Worm (Caenorhabditis elegans) whole organism, L3 larva: ENCODE data around the gene str-38.

Experiments used
- R02D3.7 ChIP-seq: fragments of 150-350 bp; optimal IDR thresholded peaks from 2 replicates; lab custom pipeline; 2014; ENCODE audit warnings: missing biosample characterization, missing genetic modification characterization
- ZK546.5 ChIP-seq: sonication (generic microtip); optimal IDR thresholded peaks from 2 replicates; lab custom pipeline; 2017; ENCODE audit warnings: missing biosample characterization, missing genetic modification characterization
- aly-2 ChIP-seq: fragments of 150-350 bp; optimal IDR thresholded peaks from 2 replicates; lab custom pipeline; 2014; ENCODE audit warnings: missing biosample characterization, missing genetic modification characterization
- ama-1 ChIP-seq: fragments of 150-350 bp; optimal IDR thresholded peaks from 2 replicates; lab custom pipeline; 2018
- ceh-28 ChIP-seq: fragments of 150-350 bp; optimal IDR thresholded peaks from 2 replicates; lab custom pipeline; 2014; ENCODE audit warnings: missing biosample characterization, missing genetic modification reagents, missing genetic modification characterization
- ceh-82 ChIP-seq: fragments of 150-350 bp; optimal IDR thresholded peaks from 2 replicates; lab custom pipeline; 2014; ENCODE audit warnings: missing biosample characterization, missing genetic modification characterization
- daf-12 ChIP-seq: fragments of 150-350 bp; optimal IDR thresholded peaks from 2 replicates; lab custom pipeline; 2014; ENCODE audit warnings: missing biosample characterization, missing genetic modification reagents, missing genetic modification characterization
- egl-27 ChIP-seq: sonication (generic microtip); optimal IDR thresholded peaks from 4 replicates; lab custom pipeline; 2017; ENCODE audit warnings: missing biosample characterization, missing genetic modification reagents, missing genetic modification characterization
- egl-5 ChIP-seq: fragments of 150-350 bp; optimal IDR thresholded peaks from 2 replicates; lab custom pipeline; 2017; ENCODE audit warnings: missing biosample characterization, missing genetic modification reagents, missing genetic modification characterization, inconsistent platforms
- elt-1 ChIP-seq: fragments of 150-350 bp; optimal IDR thresholded peaks from 2 replicates; lab custom pipeline; 2014; ENCODE audit warnings: missing biosample characterization, missing genetic modification characterization
- elt-2 ChIP-seq: sonication (generic microtip); optimal IDR thresholded peaks from 2 replicates; lab custom pipeline; 2016; ENCODE audit warnings: missing genetic modification reagents, mild to moderate bottlenecking, missing genetic modification characterization, missing compliant biosample characterization
- elt-3 ChIP-seq, 3 experiments: fragments of 150-350 bp in 1 of 3; sonication (generic microtip) in 2 of 3; optimal IDR thresholded peaks; 2 replicates in 2 of 3; 4 replicates in 1 of 3; lab custom pipeline; 2014 to 2017; ENCODE audit warnings: missing biosample characterization in 3 of 3, missing genetic modification characterization in 3 of 3
- eor-1 ChIP-seq, 2 experiments: fragments of 150-350 bp; optimal IDR thresholded peaks; 2 replicates each; lab custom pipeline; 2014 to 2018; ENCODE audit warnings: missing biosample characterization in 2 of 2, missing genetic modification characterization in 2 of 2
- fkh-10 ChIP-seq: sonication (generic microtip); optimal IDR thresholded peaks from 2 replicates; lab custom pipeline; 2017; ENCODE audit warnings: missing biosample characterization, missing genetic modification reagents, missing genetic modification characterization
- fos-1 ChIP-seq: fragments of 150-350 bp; optimal IDR thresholded peaks from 2 replicates; lab custom pipeline; 2014; ENCODE audit warnings: missing biosample characterization, missing genetic modification characterization
- jun-1 ChIP-seq: fragments of 150-350 bp; optimal IDR thresholded peaks from 2 replicates; lab custom pipeline; 2014; ENCODE audit warnings: missing biosample characterization, missing genetic modification reagents, missing genetic modification characterization
- lin-15B ChIP-seq: fragments of 150-350 bp; optimal IDR thresholded peaks from 2 replicates; lab custom pipeline; 2014; ENCODE audit warnings: missing biosample characterization, missing genetic modification characterization
- lin-39 ChIP-seq: fragments of 150-350 bp; optimal IDR thresholded peaks from 2 replicates; lab custom pipeline; 2018; ENCODE audit warnings: missing biosample characterization, missing genetic modification reagents, missing genetic modification characterization
- lsy-12 ChIP-seq: sonication (generic microtip); optimal IDR thresholded peaks from 2 replicates; lab custom pipeline; 2016; ENCODE audit warnings: mild to moderate bottlenecking, missing genetic modification characterization, missing compliant biosample characterization
- nhr-12 ChIP-seq: fragments of 150-350 bp; optimal IDR thresholded peaks from 2 replicates; lab custom pipeline; 2014; ENCODE audit warnings: missing biosample characterization, missing genetic modification characterization
- nhr-237 ChIP-seq: fragments of 150-350 bp; optimal IDR thresholded peaks from 2 replicates; lab custom pipeline; 2014; ENCODE audit warnings: missing biosample characterization, missing genetic modification characterization
- nhr-25 ChIP-seq: sonication (generic microtip); optimal IDR thresholded peaks from 2 replicates; lab custom pipeline; 2017; ENCODE audit warnings: missing biosample characterization, missing genetic modification characterization
- nhr-28 ChIP-seq: fragments of 150-350 bp; optimal IDR thresholded peaks from 2 replicates; lab custom pipeline; 2014; ENCODE audit warnings: missing biosample characterization, missing genetic modification characterization
- nhr-67 ChIP-seq: fragments of 150-350 bp; optimal IDR thresholded peaks from 2 replicates; lab custom pipeline; 2014; ENCODE audit warnings: missing biosample characterization, missing genetic modification characterization
- nhr-76 ChIP-seq: fragments of 150-350 bp; sonication (generic microtip); optimal IDR thresholded peaks from 5 replicates; lab custom pipeline; 2014; ENCODE audit warnings: missing biosample characterization, missing genetic modification characterization
- nhr-77 ChIP-seq: fragments of 150-350 bp; optimal IDR thresholded peaks from 2 replicates; lab custom pipeline; 2014; ENCODE audit warnings: missing biosample characterization, missing genetic modification characterization
- pha-4 ChIP-seq: fragments of 150-350 bp; optimal IDR thresholded peaks from 2 replicates; lab custom pipeline; 2014; ENCODE audit warnings: missing biosample characterization, missing genetic modification reagents, missing genetic modification characterization
- pqm-1 ChIP-seq: fragments of 150-350 bp; optimal IDR thresholded peaks from 2 replicates; lab custom pipeline; 2017; ENCODE audit warnings: missing biosample characterization, missing genetic modification characterization, inconsistent platforms
- sea-2 ChIP-seq: fragments of 150-350 bp; sonication (generic microtip); optimal IDR thresholded peaks from 4 replicates; lab custom pipeline; 2014; ENCODE audit warnings: missing biosample characterization, missing genetic modification reagents, missing genetic modification characterization
- skn-1 ChIP-seq: fragments of 150-350 bp; optimal IDR thresholded peaks from 2 replicates; lab custom pipeline; 2014; ENCODE audit warnings: missing biosample characterization, missing genetic modification characterization
- snpc-4 ChIP-seq: fragments of 150-350 bp; optimal IDR thresholded peaks from 2 replicates; lab custom pipeline; 2014; ENCODE audit warnings: missing biosample characterization, missing genetic modification characterization
- tbx-2 ChIP-seq: sonication (generic microtip); optimal IDR thresholded peaks from 2 replicates; lab custom pipeline; 2016; ENCODE audit warnings: mild to moderate bottlenecking, missing genetic modification characterization, missing compliant biosample characterization
- unc-39 ChIP-seq: sonication (generic microtip); optimal IDR thresholded peaks from 4 replicates; lab custom pipeline; 2017; ENCODE audit warnings: missing biosample characterization, missing genetic modification characterization
- ztf-11 ChIP-seq: fragments of 150-350 bp; optimal IDR thresholded peaks from 2 replicates; lab custom pipeline; 2014; ENCODE audit warnings: missing biosample characterization, missing genetic modification characterization
- ztf-4 ChIP-seq: fragments of 150-350 bp; optimal IDR thresholded peaks from 2 replicates; lab custom pipeline; 2014; ENCODE audit warnings: missing biosample characterization, missing genetic modification characterization

Gene str-38

DNA sequence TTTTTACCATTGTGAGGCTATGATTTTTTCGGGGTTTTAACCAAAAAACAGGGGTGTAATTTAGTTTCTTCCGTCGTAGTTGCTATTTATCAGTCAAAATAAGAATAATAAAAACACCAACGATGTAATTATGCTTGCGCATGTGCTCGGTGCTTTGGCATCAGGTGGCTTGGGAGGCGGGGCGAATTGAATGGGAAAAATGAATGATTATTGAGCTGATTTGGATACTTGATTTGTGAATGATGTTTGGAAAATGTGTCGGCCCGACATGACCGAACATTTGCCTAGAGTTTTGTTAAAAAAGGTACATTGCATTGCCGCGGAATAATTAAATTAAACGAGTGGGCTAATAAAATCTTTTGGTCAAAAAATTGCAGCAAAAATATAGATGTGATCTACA lies at the start of gene str-38:
TSS of gene str-38 (minus strand) at position 101 of the 400 bp plus-strand sequence.
- TF ChIP-seq daf-12 (tag; lab: Kevin White, UChicago): no peak
- TF ChIP-seq egl-27 (tag; lab: Kevin White, UChicago): no peak
- TF ChIP-seq aly-2: no peak
- TF ChIP-seq pqm-1 (tag; lab: Kevin White, UChicago): no peak
- TF ChIP-seq nhr-76: no peak
- no peak for TF ChIP-seq unc-39 (tag; lab: Kevin White, UChicago)
- TF ChIP-seq, all 47 proteins: peak for 0

DNA sequence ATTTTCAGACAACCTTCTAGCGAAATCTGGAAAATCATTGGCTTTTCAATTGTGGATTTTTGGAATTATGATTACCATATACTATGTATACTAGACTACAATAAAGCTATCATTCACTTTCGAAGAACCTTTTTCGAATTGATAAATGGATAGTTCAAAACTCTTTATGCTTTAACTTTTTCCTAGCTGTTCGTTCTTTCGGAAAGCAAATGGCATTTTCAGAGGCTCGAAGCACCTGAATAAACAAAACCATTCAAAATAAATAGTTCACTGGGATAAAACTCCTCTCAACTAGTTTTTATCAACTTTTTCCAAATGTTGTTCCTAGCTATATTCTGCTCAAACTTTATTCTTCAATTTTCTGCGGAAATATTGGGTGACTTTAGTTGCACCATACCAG lies 49.0 kb upstream of the str-38 start, which contains the start of gene T26E4.2:
TSS of gene T26E4.2 (plus strand) at position 301 of the 400 bp plus-strand sequence.
- no peak for TF ChIP-seq fkh-10 (GFP tag; lab: Kevin White, UChicago)
- TF ChIP-seq aly-2: no peak
- TF ChIP-seq nhr-67: no peak
- TF ChIP-seq nhr-237 (tag; lab: Kevin White, UChicago): no peak
- TF ChIP-seq lsy-12 (tag; lab: Kevin White, UChicago): no peak
- no peak for TF ChIP-seq nhr-12
- TF ChIP-seq nhr-77: no peak
- TF ChIP-seq tbx-2 (tag; lab: Kevin White, UChicago): no peak
- no peak for TF ChIP-seq ZK546.5 (tag; lab: Kevin White, UChicago)
- no peak for TF ChIP-seq sea-2
- no peak for TF ChIP-seq pha-4 (tag; lab: Kevin White, UChicago)
- TF ChIP-seq jun-1 (tag; lab: Kevin White, UChicago): no peak
- TF ChIP-seq R02D3.7: no peak
- TF ChIP-seq ceh-82 (tag; lab: Kevin White, UChicago): no peak
- TF ChIP-seq elt-2: no peak

DNA sequence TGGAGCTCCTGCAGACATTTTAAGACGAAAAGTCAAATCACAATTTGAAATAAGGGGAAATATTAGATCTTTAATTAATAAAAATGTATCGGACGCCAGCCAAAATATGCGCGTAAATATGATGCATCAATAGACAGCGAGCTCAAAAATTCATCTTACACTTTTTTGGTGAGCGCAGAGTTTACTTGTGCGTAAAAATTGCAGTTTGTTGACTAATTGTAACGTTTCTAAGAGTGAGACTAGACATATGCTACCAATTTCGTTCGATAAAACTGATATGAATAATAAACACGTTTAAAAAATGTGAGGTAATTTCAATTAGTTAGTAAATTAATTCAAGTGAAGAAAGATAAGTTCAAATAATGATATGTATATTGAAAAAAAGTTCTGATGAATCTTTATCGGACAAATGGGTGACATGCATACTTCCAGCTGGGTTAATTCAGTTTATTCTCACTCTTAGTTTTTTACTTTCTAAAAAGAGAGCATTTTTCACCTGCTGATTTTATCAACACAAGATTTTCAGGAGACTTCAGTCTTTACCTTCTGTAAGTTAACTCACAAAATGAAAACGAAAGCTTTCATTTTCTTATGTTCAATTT lies 47.1 kb upstream of the str-38 start, which contains the start of the genes nhr-285 and irld-52:
TSS of gene nhr-285 (minus strand) at position 101 of the 602 bp plus-strand sequence.
TSS of gene irld-52 (plus strand) at position 552 of the 602 bp plus-strand sequence.
- no peak for TF ChIP-seq sea-2
- TF ChIP-seq fos-1 (tag; lab: Kevin White, UChicago): no peak
- no peak for TF ChIP-seq pqm-1 (tag; lab: Kevin White, UChicago)
- no peak for TF ChIP-seq lin-15B
- no peak for TF ChIP-seq elt-1 (tag; lab: Kevin White, UChicago)
- TF ChIP-seq nhr-25: no peak
- no peak for TF ChIP-seq nhr-67
- TF ChIP-seq elt-3 (tag; optimal IDR thresholded peaks at IDR 0.05; lab: Kevin White, UChicago): no peak
- no peak for TF ChIP-seq nhr-76
- TF ChIP-seq tbx-2 (tag; lab: Kevin White, UChicago): no peak
- no peak for TF ChIP-seq ama-1 (lab: Kevin White, UChicago)
- TF ChIP-seq snpc-4 (tag; lab: Kevin White, UChicago): no peak
- no peak for TF ChIP-seq egl-5 (tag; lab: Kevin White, UChicago)
- TF ChIP-seq egl-27 (tag; lab: Kevin White, UChicago): no peak

DNA sequence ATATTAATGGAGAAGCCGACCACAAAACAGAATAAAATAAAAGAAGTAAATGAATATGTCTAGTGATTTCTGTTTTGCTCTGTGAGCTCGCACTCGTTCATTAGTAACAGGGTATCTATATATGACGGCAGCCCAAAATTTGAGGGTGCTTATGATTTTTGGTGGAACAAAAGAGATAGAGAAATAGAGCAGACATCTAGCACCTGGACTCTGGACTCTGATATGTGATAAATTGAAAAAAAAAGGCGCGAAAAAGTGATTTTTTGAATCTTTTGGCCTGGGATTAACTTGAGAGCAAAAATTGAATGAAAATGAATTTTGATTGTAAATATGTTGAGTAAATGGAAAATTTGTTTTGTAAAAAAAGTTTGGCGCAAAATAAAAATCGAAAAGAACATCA lies 44.5 kb upstream of the str-38 start, which contains the start of gene nhr-283:
TSS of gene nhr-283 (minus strand) at position 101 of the 400 bp plus-strand sequence.
- TF ChIP-seq ama-1 (lab: Kevin White, UChicago) (no peak), unc-39 (tag; lab: Kevin White, UChicago) (no peak), ceh-82 (tag; lab: Kevin White, UChicago) (no peak), elt-3 (tag; optimal IDR thresholded peaks at IDR 0.05; lab: Kevin White, UChicago) (no peak), pqm-1 (tag; lab: Kevin White, UChicago) (no peak), pha-4 (tag; lab: Kevin White, UChicago) (no peak), eor-1 (tag; optimal IDR thresholded peaks at IDR 0.05; lab: Kevin White, UChicago) (no peak), nhr-25 (no peak)

DNA sequence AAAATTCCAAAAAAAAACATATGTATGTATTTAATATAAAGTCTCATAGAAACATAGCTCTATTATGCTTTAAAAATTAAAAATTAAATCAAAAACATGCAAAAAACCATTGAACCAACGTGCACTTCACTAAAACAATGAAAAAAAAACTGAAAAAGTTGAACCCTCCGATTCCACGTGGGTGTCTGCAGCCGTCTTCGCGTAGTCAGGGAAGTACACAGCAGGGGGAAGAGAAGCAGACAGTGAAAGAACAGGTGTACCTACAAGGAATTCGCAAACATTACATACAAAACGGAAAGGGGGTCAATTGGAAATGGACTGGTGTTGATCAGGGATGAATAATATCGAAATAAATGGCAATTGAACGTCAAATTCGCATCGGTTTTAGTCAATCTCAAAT lies 41.8 kb upstream of the str-38 start:
- no peak for TF ChIP-seq eor-1 (tag; optimal IDR thresholded peaks at IDR 0.05; lab: Kevin White, UChicago)

DNA sequence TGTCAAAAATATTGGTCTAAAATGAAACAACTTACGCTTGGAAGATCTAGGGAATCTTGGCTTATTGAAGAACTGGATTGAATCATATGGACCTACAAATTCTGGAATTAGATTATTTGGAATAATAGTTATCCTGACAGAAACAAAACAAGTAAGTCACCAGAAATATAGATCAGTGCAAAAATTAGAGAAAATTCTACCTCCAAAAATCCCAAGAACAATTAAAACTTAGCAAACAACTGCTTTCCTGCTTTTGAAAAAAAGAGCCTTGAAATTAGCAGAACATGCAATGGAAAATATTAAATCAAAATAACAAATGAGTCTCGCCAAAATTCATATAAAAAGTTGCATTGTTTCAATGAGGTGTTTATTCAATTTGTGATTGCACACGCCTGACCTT lies 41.0 kb upstream of the str-38 start, which contains the start of gene nhr-60:
TSS of gene nhr-60 (minus strand) at position 101 of the 400 bp plus-strand sequence.
- TF ChIP-seq lin-39 (tag; lab: Kevin White, UChicago) (no peak), ceh-28 (tag; lab: Kevin White, UChicago) (no peak), nhr-25 (no peak), R02D3.7 (no peak), ztf-4 (no peak), nhr-28 (tag; lab: Kevin White, UChicago) (no peak), skn-1 (tag; lab: Kevin White, UChicago) (no peak), ztf-11 (tag; lab: Kevin White, UChicago) (no peak)
